Worm (Caenorhabditis elegans) whole organism, L2 larva: ENCODE measurements around the gene lgmn-1.

ENCODE experiments used
- mdl-1 ChIP-seq, 2 experiments: fragments of 150-350 bp in 1 of 2; sonication (generic microtip) in 1 of 2; optimal IDR thresholded peaks; 2 replicates each; lab custom pipeline; 2017; ENCODE audit warnings: missing biosample characterization in 2 of 2, missing genetic modification characterization in 2 of 2
- nhr-12 ChIP-seq: fragments of 150-350 bp; optimal IDR thresholded peaks from 2 replicates; lab custom pipeline; 2014; ENCODE audit warnings: missing biosample characterization, missing genetic modification characterization
- snpc-4 ChIP-seq: fragments of 150-350 bp; optimal IDR thresholded peaks from 2 replicates; lab custom pipeline; 2014; ENCODE audit warnings: missing biosample characterization, missing genetic modification characterization
- unc-55 ChIP-seq: fragments of 150-350 bp; sonication (generic microtip); optimal IDR thresholded peaks from 3 replicates; lab custom pipeline; 2014; ENCODE audit warnings: missing biosample characterization, missing genetic modification reagents, missing genetic modification characterization

- no peak for TF ChIP-seq snpc-4
- TF ChIP-seq nhr-12 (tag; lab: Kevin White, UChicago), result no peak
- no peak for TF ChIP-seq unc-55
- no peak for TF ChIP-seq mdl-1 (tag; optimal IDR thresholded peaks at IDR 0.05; lab: Kevin White, UChicago)
These were observed 22.1 kb downstream of the lgmn-1 start for ce11 chrV:12534941-12535340.
